Fruit fly (Drosophila melanogaster): ENCODE measurements around the gene CG10700.

- no peak for TF ChIP-seq CG8478 (optimal IDR thresholded peaks at IDR 0.05)
- TF ChIP-seq CTCF (optimal IDR thresholded peaks at IDR 0.05) = no peak
These were observed 24.8 kb downstream of the CG10700 start, which contains the start of gene CG10492 for dm6 chr2L:19053860-19054515.

Measured in S2 (cell line).